Worm (Caenorhabditis elegans) whole organism, L3 larva: ENCODE data around the gene B0280.9.

Source experiments
- R02D3.7 ChIP-seq: fragments of 150-350 bp; optimal IDR thresholded peaks from 2 replicates; lab custom pipeline; 2014; ENCODE audit warnings: missing biosample characterization, missing genetic modification characterization
- ZK546.5 ChIP-seq: sonication (generic microtip); optimal IDR thresholded peaks from 2 replicates; lab custom pipeline; 2017; ENCODE audit warnings: missing biosample characterization, missing genetic modification characterization
- aly-2 ChIP-seq: fragments of 150-350 bp; optimal IDR thresholded peaks from 2 replicates; lab custom pipeline; 2014; ENCODE audit warnings: missing biosample characterization, missing genetic modification characterization
- ama-1 ChIP-seq: fragments of 150-350 bp; optimal IDR thresholded peaks from 2 replicates; lab custom pipeline; 2018
- ceh-16 ChIP-seq: sonication (generic microtip); optimal IDR thresholded peaks from 2 replicates; lab custom pipeline; 2017; ENCODE audit warnings: missing biosample characterization, missing genetic modification characterization
- ceh-28 ChIP-seq: fragments of 150-350 bp; optimal IDR thresholded peaks from 2 replicates; lab custom pipeline; 2014; ENCODE audit warnings: missing biosample characterization, missing genetic modification reagents, missing genetic modification characterization
- ceh-82 ChIP-seq: fragments of 150-350 bp; optimal IDR thresholded peaks from 2 replicates; lab custom pipeline; 2014; ENCODE audit warnings: missing biosample characterization, missing genetic modification characterization
- ceh-9 ChIP-seq: sonication (generic microtip); optimal IDR thresholded peaks from 2 replicates; lab custom pipeline; 2018; ENCODE audit warnings: missing biosample characterization, missing genetic modification characterization
- daf-12 ChIP-seq: fragments of 150-350 bp; optimal IDR thresholded peaks from 2 replicates; lab custom pipeline; 2014; ENCODE audit warnings: missing biosample characterization, missing genetic modification reagents, missing genetic modification characterization
- egl-5 ChIP-seq: fragments of 150-350 bp; optimal IDR thresholded peaks from 2 replicates; lab custom pipeline; 2017; ENCODE audit warnings: missing biosample characterization, missing genetic modification reagents, missing genetic modification characterization, inconsistent platforms
- elt-1 ChIP-seq: fragments of 150-350 bp; optimal IDR thresholded peaks from 2 replicates; lab custom pipeline; 2014; ENCODE audit warnings: missing biosample characterization, missing genetic modification characterization
- elt-2 ChIP-seq: sonication (generic microtip); optimal IDR thresholded peaks from 2 replicates; lab custom pipeline; 2016; ENCODE audit warnings: missing genetic modification reagents, mild to moderate bottlenecking, missing genetic modification characterization, missing compliant biosample characterization
- fkh-10 ChIP-seq: sonication (generic microtip); optimal IDR thresholded peaks from 2 replicates; lab custom pipeline; 2017; ENCODE audit warnings: missing biosample characterization, missing genetic modification reagents, missing genetic modification characterization
- fkh-2 ChIP-seq: fragments of 150-350 bp; optimal IDR thresholded peaks from 2 replicates; lab custom pipeline; 2014; ENCODE audit warnings: missing biosample characterization, missing genetic modification reagents, missing genetic modification characterization
- fos-1 ChIP-seq: fragments of 150-350 bp; optimal IDR thresholded peaks from 2 replicates; lab custom pipeline; 2014; ENCODE audit warnings: missing biosample characterization, missing genetic modification characterization
- jun-1 ChIP-seq: fragments of 150-350 bp; optimal IDR thresholded peaks from 2 replicates; lab custom pipeline; 2014; ENCODE audit warnings: missing biosample characterization, missing genetic modification reagents, missing genetic modification characterization
- lin-39 ChIP-seq: fragments of 150-350 bp; optimal IDR thresholded peaks from 2 replicates; lab custom pipeline; 2018; ENCODE audit warnings: missing biosample characterization, missing genetic modification reagents, missing genetic modification characterization
- nfya-1 ChIP-seq: sonication (generic microtip); optimal IDR thresholded peaks from 2 replicates; lab custom pipeline; 2017; ENCODE audit warnings: missing genetic modification characterization, mild to moderate bottlenecking, missing compliant biosample characterization, antibody characterized with exemption, moderate library complexity; ENCODE audit not compliant: insufficient read depth
- nhr-11 ChIP-seq: fragments of 150-350 bp; optimal IDR thresholded peaks from 2 replicates; lab custom pipeline; 2014; ENCODE audit warnings: missing biosample characterization, missing genetic modification characterization
- nhr-23 ChIP-seq: fragments of 150-350 bp; optimal IDR thresholded peaks from 2 replicates; lab custom pipeline; 2014; ENCODE audit warnings: missing biosample characterization, missing genetic modification reagents, missing genetic modification characterization
- nhr-237 ChIP-seq: fragments of 150-350 bp; optimal IDR thresholded peaks from 2 replicates; lab custom pipeline; 2014; ENCODE audit warnings: missing biosample characterization, missing genetic modification characterization
- nhr-43 ChIP-seq: sonication (generic microtip); optimal IDR thresholded peaks from 2 replicates; lab custom pipeline; 2016; ENCODE audit warnings: mild to moderate bottlenecking, missing genetic modification characterization, missing compliant biosample characterization; ENCODE audit not compliant: poor library complexity, severe bottlenecking
- nhr-76 ChIP-seq: fragments of 150-350 bp; sonication (generic microtip); optimal IDR thresholded peaks from 5 replicates; lab custom pipeline; 2014; ENCODE audit warnings: missing biosample characterization, missing genetic modification characterization
- pha-4 ChIP-seq: fragments of 150-350 bp; optimal IDR thresholded peaks from 2 replicates; lab custom pipeline; 2014; ENCODE audit warnings: missing biosample characterization, missing genetic modification reagents, missing genetic modification characterization
- pqm-1 ChIP-seq: fragments of 150-350 bp; optimal IDR thresholded peaks from 2 replicates; lab custom pipeline; 2017; ENCODE audit warnings: missing biosample characterization, missing genetic modification characterization, inconsistent platforms
- snpc-4 ChIP-seq: fragments of 150-350 bp; optimal IDR thresholded peaks from 2 replicates; lab custom pipeline; 2014; ENCODE audit warnings: missing biosample characterization, missing genetic modification characterization
- unc-62 ChIP-seq: fragments of 150-350 bp; sonication (generic microtip); optimal IDR thresholded peaks from 4 replicates; lab custom pipeline; 2014; ENCODE audit warnings: missing biosample characterization, missing genetic modification reagents, missing genetic modification characterization
- zag-1 ChIP-seq: fragments of 150-350 bp; optimal IDR thresholded peaks from 2 replicates; lab custom pipeline; 2014; ENCODE audit warnings: missing biosample characterization, missing genetic modification characterization
- ztf-11 ChIP-seq: fragments of 150-350 bp; optimal IDR thresholded peaks from 2 replicates; lab custom pipeline; 2014; ENCODE audit warnings: missing biosample characterization, missing genetic modification characterization
- ztf-4 ChIP-seq: fragments of 150-350 bp; optimal IDR thresholded peaks from 2 replicates; lab custom pipeline; 2014; ENCODE audit warnings: missing biosample characterization, missing genetic modification characterization

The B0280.9 gene

DNA sequence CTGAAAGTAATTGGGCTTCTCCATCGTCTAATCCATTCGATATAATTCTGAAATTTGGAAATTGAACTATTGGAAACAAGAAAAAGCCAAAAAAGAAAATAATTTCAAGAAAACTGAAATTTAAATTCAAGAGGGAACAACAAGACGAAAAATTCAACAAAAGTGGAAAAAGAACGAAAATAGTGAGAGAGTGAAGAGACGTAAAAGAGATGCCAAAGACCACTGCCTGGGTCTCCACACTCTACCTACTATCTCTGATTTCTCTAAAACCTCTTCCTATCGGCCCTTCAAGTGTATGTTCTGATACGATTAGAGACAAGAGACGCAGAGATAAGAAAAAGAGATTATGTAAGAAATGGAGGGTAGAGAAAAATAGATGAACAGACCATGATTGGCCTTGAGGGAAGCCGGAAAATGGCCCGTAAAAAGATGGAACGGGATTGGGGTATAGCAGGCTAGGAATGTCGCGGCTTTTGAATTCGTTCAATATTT is 31.1 kb upstream of the B0280.9 start, which contains the start of gene ogt-1 (continued):
- TF ChIP-seq fos-1 (peak; percentile 70), ceh-9 (tag; lab: Kevin White, UChicago) (no peak), jun-1 (tag; lab: Kevin White, UChicago) (peak; percentile 89), fkh-10 (peak; percentile 39), nhr-11 (peak; percentile 6)

DNA sequence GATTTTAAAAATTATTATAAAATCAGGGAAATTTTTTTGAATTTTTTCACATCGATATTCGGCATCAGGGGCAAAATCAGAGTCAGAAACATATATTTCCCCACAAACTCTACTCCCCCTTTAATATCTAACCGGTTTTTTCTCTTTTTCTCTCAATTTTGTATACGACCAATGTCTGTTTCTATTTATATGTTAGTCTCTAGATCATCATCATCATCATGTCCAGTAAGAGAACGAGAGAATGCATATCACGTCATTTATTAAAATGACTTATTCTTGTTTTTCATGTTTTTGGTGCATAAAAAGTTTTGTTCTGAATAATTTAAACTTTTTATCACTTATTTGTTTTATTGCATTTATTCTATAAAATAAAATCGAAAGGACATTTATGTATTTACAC is 29.9 kb upstream of the B0280.9 start:
- TF ChIP-seq pha-4 (tag; lab: Kevin White, UChicago) (no peak), ZK546.5 (no peak), fkh-10 (no peak), nhr-23 (tag; lab: Kevin White, UChicago) (peak; percentile 37)

DNA sequence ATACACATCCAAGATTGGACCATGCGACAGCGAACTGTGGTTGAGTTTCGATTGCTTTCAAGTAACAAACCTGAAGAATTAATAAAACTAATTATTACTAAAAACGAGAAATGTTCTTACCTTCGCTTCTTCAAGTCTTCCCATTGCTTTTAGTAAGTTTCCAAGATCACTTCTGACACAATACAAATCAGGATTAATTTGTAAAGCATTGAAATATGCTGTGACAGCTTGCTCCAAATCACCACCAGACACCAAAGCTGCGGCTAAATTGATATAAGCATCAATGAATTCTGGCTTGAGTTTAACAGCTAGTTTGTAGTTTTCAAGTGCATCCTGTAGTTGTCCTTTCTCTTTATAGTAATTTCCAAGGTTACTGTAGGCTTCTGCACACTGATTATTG is 27.5 kb upstream of the B0280.9 start:
- no peak for TF ChIP-seq ceh-82 (tag; lab: Kevin White, UChicago)
- no peak for TF ChIP-seq nhr-43 (tag; lab: Kevin White, UChicago)
- no peak for TF ChIP-seq pqm-1 (tag; lab: Kevin White, UChicago)
- TF ChIP-seq ceh-16 (tag; lab: Kevin White, UChicago): no peak
- TF ChIP-seq aly-2 (tag; lab: Kevin White, UChicago): no peak
- TF ChIP-seq nhr-76: no peak
- TF ChIP-seq R02D3.7 (tag; lab: Kevin White, UChicago): no peak
- no peak for TF ChIP-seq pha-4 (tag; lab: Kevin White, UChicago)
- TF ChIP-seq nhr-11: no peak
- no peak for TF ChIP-seq lin-39 (tag; lab: Kevin White, UChicago)
- TF ChIP-seq daf-12: no peak
- no peak for TF ChIP-seq nhr-23 (tag; lab: Kevin White, UChicago)

DNA sequence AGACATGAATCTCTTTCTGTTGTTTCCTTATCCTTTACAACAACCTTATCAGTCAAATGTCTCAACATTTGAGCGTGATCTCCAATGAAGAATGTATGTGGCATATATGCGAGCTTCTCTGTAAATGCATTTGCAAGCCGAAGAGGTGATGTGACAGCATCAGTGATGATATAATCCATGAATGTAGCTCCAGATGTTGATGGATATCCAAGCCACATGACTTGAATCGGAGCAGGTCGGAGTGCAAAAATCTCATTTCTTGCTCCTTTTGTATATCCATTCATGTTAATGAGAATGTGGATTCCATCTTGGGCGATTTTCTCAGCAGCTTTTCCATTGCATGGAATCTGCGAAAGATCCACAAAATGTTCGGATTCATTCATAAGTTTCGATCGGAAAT is 25.5 kb upstream of the B0280.9 start:
- TF ChIP-seq pqm-1 (tag; lab: Kevin White, UChicago) (no peak), egl-5 (no peak), zag-1 (tag; lab: Kevin White, UChicago) (no peak), unc-62 (GFP tag; lab: Kevin White, UChicago) (no peak), ceh-82 (tag; lab: Kevin White, UChicago) (no peak), nfya-1 (no peak), nhr-43 (tag; lab: Kevin White, UChicago) (no peak), ceh-9 (tag; lab: Kevin White, UChicago) (no peak), ceh-28 (tag; lab: Kevin White, UChicago) (no peak), elt-1 (tag; lab: Kevin White, UChicago) (no peak), ztf-11 (tag; lab: Kevin White, UChicago) (no peak), elt-2 (no peak), ZK546.5 (no peak), nhr-237 (tag; lab: Kevin White, UChicago) (no peak), jun-1 (tag; lab: Kevin White, UChicago) (no peak), fkh-2 (tag; lab: Kevin White, UChicago) (no peak), lin-39 (tag; lab: Kevin White, UChicago) (no peak), snpc-4 (tag; lab: Kevin White, UChicago) (no peak)

DNA sequence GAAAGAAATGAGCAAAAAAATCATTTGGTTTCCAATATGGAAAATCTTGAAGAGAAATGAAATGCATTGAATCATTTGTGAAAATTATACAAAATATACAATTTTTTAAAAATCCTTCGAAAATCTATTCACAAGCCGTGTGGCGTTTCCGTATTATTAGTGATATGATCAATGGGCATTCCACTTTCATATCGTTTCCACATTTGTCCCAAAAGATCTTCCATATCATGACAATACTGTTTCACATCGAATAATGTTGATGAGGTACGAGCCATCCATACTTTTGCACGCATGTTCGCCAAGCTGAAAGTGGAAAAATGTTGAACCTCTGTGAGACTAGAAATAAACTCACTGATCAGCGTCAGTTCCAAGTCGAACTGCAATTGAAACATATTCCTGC is 23.6 kb upstream of the B0280.9 start:
- TF ChIP-seq snpc-4 (tag; lab: Kevin White, UChicago) (no peak), ztf-4 (tag; lab: Kevin White, UChicago) (no peak), fkh-2 (tag; lab: Kevin White, UChicago) (no peak), R02D3.7 (tag; lab: Kevin White, UChicago) (no peak), nhr-23 (tag; lab: Kevin White, UChicago) (no peak)

DNA sequence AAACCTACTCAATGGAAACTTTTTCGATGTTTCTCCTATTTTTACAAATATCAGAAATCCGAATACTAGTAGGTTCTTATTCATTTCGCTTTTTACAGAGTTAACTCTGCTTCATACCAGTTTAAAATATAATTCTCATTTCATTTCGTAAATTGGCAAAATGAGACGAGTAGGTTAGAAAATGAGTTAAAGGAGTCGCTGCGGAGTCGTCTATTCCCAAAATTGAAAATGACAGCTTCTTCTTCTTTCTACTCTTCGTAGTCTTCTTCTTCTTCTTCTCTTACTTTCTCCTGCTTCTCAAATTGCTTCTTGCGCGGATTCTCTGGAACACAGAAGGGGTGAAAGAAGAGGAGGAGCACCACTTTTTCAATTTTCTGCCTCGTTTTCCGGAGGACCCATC is 22.1 kb upstream of the B0280.9 start, which contains the start of gene glr-2:
glr-2 (minus strand) TSS at position 211 of the 400 bp plus-strand sequence.
- no peak for TF ChIP-seq nhr-23 (tag; lab: Kevin White, UChicago)
- no peak for TF ChIP-seq daf-12
- TF ChIP-seq ama-1 (lab: Kevin White, UChicago): no peak
- TF ChIP-seq ceh-28 (tag; lab: Kevin White, UChicago): no peak
